Fruit fly (Drosophila melanogaster) whole organism, embryonic: ENCODE data around the gene Ts.

Experiments
- Abd-B ChIP-seq: fragments of 200-800 bp; sonication (Bioruptor generic); optimal IDR thresholded peaks from 2 replicates; lab custom pipeline; 2018; ENCODE audit warnings: missing biosample characterization, mild to moderate bottlenecking, missing genetic modification characterization, moderate library complexity
- Blimp-1 ChIP-seq: fragments of 200-800 bp; sonication (Bioruptor generic); optimal IDR thresholded peaks from 3 replicates; lab custom pipeline; 2018; ENCODE audit warnings: missing biosample characterization, missing genetic modification characterization, mild to moderate bottlenecking, moderate library complexity, missing genetic modification reagents
- CG10209 ChIP-seq: fragments of 200-800 bp; sonication (Bioruptor generic); optimal IDR thresholded peaks from 3 replicates; lab custom pipeline; 2017; ENCODE audit warnings: missing biosample characterization, mild to moderate bottlenecking, missing genetic modification characterization, missing genetic modification reagents
- CG10565 ChIP-seq: fragments of 200-800 bp; sonication (Bioruptor generic); optimal IDR thresholded peaks from 3 replicates; lab custom pipeline; 2016; ENCODE audit warnings: missing biosample characterization, mild to moderate bottlenecking, missing genetic modification characterization
- CG10979 ChIP-seq: fragments of 200-800 bp; sonication (Bioruptor generic); optimal IDR thresholded peaks from 2 replicates; lab custom pipeline; 2018; ENCODE audit warnings: missing biosample characterization, mild to moderate bottlenecking, missing genetic modification characterization, moderate library complexity
- CG11504 ChIP-seq: fragments of 200-800 bp; sonication (Bioruptor generic); optimal IDR thresholded peaks from 3 replicates; lab custom pipeline; 2019; ENCODE audit warnings: missing biosample characterization, mild to moderate bottlenecking, missing genetic modification characterization, moderate library complexity
- CG12391 ChIP-seq: fragments of 200-800 bp; sonication (Bioruptor generic); optimal IDR thresholded peaks from 3 replicates; lab custom pipeline; 2018; ENCODE audit warnings: missing biosample characterization, mild to moderate bottlenecking, missing genetic modification characterization, moderate library complexity
- CG13624 ChIP-seq: fragments of 200-800 bp; sonication (Bioruptor generic); optimal IDR thresholded peaks from 2 replicates; lab custom pipeline; 2016; ENCODE audit warnings: missing biosample characterization, missing genetic modification characterization
- CG15514 ChIP-seq: fragments of 200-800 bp; sonication (Bioruptor generic); optimal IDR thresholded peaks from 3 replicates; lab custom pipeline; 2017; ENCODE audit warnings: missing biosample characterization, missing genetic modification characterization, mild to moderate bottlenecking, moderate library complexity, missing genetic modification reagents
- CG17359 ChIP-seq: fragments of 200-800 bp; sonication (Bioruptor generic); optimal IDR thresholded peaks from 3 replicates; lab custom pipeline; 2018; ENCODE audit warnings: missing biosample characterization, mild to moderate bottlenecking, missing genetic modification characterization, moderate library complexity
- CG17829 ChIP-seq: fragments of 200-800 bp; optimal IDR thresholded peaks from 2 replicates; lab custom pipeline; 2019; ENCODE audit warnings: missing biosample characterization, mild to moderate bottlenecking, missing genetic modification characterization, moderate library complexity
- CG18599 ChIP-seq: fragments of 200-800 bp; sonication (Bioruptor generic); optimal IDR thresholded peaks from 3 replicates; lab custom pipeline; 2017; ENCODE audit warnings: missing biosample characterization, missing genetic modification characterization, mild to moderate bottlenecking, moderate library complexity, missing genetic modification reagents
- CG2120 ChIP-seq: fragments of 200-800 bp; sonication (Bioruptor generic); optimal IDR thresholded peaks from 3 replicates; lab custom pipeline; 2016; ENCODE audit warnings: missing biosample characterization, missing genetic modification characterization
- CG2129 ChIP-seq: fragments of 200-800 bp; sonication (Bioruptor generic); IDR thresholded peaks from 2 replicates; pipeline ENCODE4 v1.3.6; 2022; ENCODE audit warnings: missing biosample characterization, missing genetic modification characterization; ENCODE audit not compliant: partially characterized antibody
- CG2678 ChIP-seq: fragments of 200-800 bp; sonication (Bioruptor generic); optimal IDR thresholded peaks from 3 replicates; lab custom pipeline; 2019; ENCODE audit warnings: missing biosample characterization, mild to moderate bottlenecking, missing genetic modification characterization, moderate library complexity
- CG34422 ChIP-seq: fragments of 200-800 bp; sonication (Bioruptor generic); IDR thresholded peaks from 3 replicates; pipeline ENCODE4 v1.3.6; 2022; ENCODE audit warnings: missing biosample characterization, missing genetic modification characterization
- CG4707 ChIP-seq: fragments of 200-800 bp; sonication (Bioruptor generic); optimal IDR thresholded peaks from 2 replicates; lab custom pipeline; 2018; ENCODE audit warnings: missing biosample characterization, mild to moderate bottlenecking, missing genetic modification characterization, moderate library complexity
- CG6765 ChIP-seq: fragments of 200-800 bp; sonication (Bioruptor generic); optimal IDR thresholded peaks from 3 replicates; lab custom pipeline; 2017; ENCODE audit warnings: missing biosample characterization, mild to moderate bottlenecking, missing genetic modification characterization
- CG7839 ChIP-seq: fragments of 200-800 bp; sonication (Bioruptor generic); optimal IDR thresholded peaks from 3 replicates; lab custom pipeline; 2018; ENCODE audit warnings: missing biosample characterization, mild to moderate bottlenecking, missing genetic modification characterization, moderate library complexity
- CG8290 ChIP-seq, 3 experiments: fragments of 200-800 bp; sonication (Bioruptor generic); optimal IDR thresholded peaks; 2 replicates each; lab custom pipeline; 2016 to 2019; ENCODE audit warnings: missing biosample characterization in 3 of 3, missing genetic modification characterization in 3 of 3, mild to moderate bottlenecking in 2 of 3, moderate library complexity in 1 of 3
- CG9437 ChIP-seq: fragments of 200-800 bp; sonication (Bioruptor generic); optimal IDR thresholded peaks from 2 replicates; lab custom pipeline; 2018; ENCODE audit warnings: missing biosample characterization, mild to moderate bottlenecking, missing genetic modification characterization
- CG9609 ChIP-seq: fragments of 200-800 bp; sonication (Bioruptor generic); optimal IDR thresholded peaks from 3 replicates; lab custom pipeline; 2016; ENCODE audit warnings: missing biosample characterization, missing genetic modification characterization
- D19A ChIP-seq: fragments of 200-800 bp; optimal IDR thresholded peaks from 3 replicates; lab custom pipeline; 2019; ENCODE audit warnings: missing biosample characterization, mild to moderate bottlenecking, missing genetic modification characterization, moderate library complexity
- D19B ChIP-seq: fragments of 200-800 bp; sonication (Bioruptor generic); optimal IDR thresholded peaks from 2 replicates; lab custom pipeline; 2017; ENCODE audit warnings: missing biosample characterization, mild to moderate bottlenecking, missing genetic modification characterization
- Deaf1 ChIP-seq: fragments of 200-800 bp; optimal IDR thresholded peaks from 3 replicates; lab custom pipeline; 2019; ENCODE audit warnings: missing biosample characterization, mild to moderate bottlenecking, missing genetic modification characterization, moderate library complexity
- Fer1 ChIP-seq: fragments of 200-800 bp; sonication (Bioruptor generic); optimal IDR thresholded peaks from 2 replicates; lab custom pipeline; 2017; ENCODE audit warnings: missing biosample characterization, mild to moderate bottlenecking, missing genetic modification characterization
- Hr51 ChIP-seq, 2 experiments: fragments of 200-800 bp; sonication (Bioruptor generic); optimal IDR thresholded peaks; 2 replicates in 1 of 2; 3 replicates in 1 of 2; lab custom pipeline; 2016 to 2018; ENCODE audit warnings: missing biosample characterization in 2 of 2, missing genetic modification characterization in 2 of 2, mild to moderate bottlenecking in 1 of 2, moderate library complexity in 1 of 2
- Med ChIP-seq: fragments of 200-800 bp; sonication (Bioruptor generic); peaks from one replicate; lab custom pipeline; 2016; ENCODE audit warnings: missing biosample characterization, missing genetic modification characterization, mild to moderate bottlenecking, inconsistent platforms, moderate library complexity
- Oli ChIP-seq: fragments of 200-800 bp; sonication (Bioruptor generic); optimal IDR thresholded peaks from 2 replicates; lab custom pipeline; 2018; ENCODE audit warnings: missing biosample characterization, mild to moderate bottlenecking, missing genetic modification characterization, moderate library complexity
- PHDP ChIP-seq: fragments of 200-800 bp; sonication (Bioruptor generic); optimal IDR thresholded peaks from 3 replicates; lab custom pipeline; 2018; ENCODE audit warnings: missing biosample characterization, mild to moderate bottlenecking, missing genetic modification characterization, moderate library complexity
- Sox102F ChIP-seq: fragments of 200-800 bp; sonication (Bioruptor generic); optimal IDR thresholded peaks from 2 replicates; lab custom pipeline; 2018; ENCODE audit warnings: missing biosample characterization, mild to moderate bottlenecking, missing genetic modification characterization, moderate library complexity
- abd-A ChIP-seq: fragments of 200-800 bp; sonication (Bioruptor generic); optimal IDR thresholded peaks from 3 replicates; lab custom pipeline; 2019; ENCODE audit warnings: missing biosample characterization, mild to moderate bottlenecking, missing genetic modification characterization, moderate library complexity
- dmrt99B ChIP-seq: fragments of 200-800 bp; sonication (Bioruptor generic); optimal IDR thresholded peaks from 2 replicates; lab custom pipeline; 2018; ENCODE audit warnings: missing biosample characterization, mild to moderate bottlenecking, missing genetic modification characterization, moderate library complexity
- hkb ChIP-seq, 2 experiments: fragments of 200-800 bp in 1 of 2; fragments of >200 bp in 1 of 2; sonication (Bioruptor generic) in 1 of 2; IDR thresholded peaks in 1 of 2; optimal IDR thresholded peaks in 1 of 2; 2 replicates each; pipeline versions ENCODE4 v1.3.6 to Lab custom; 2017 to 2022; ENCODE audit warnings: missing biosample characterization in 1 of 2, missing genetic modification characterization in 1 of 2
- hth ChIP-seq: fragments of >200 bp; optimal IDR thresholded peaks from 2 replicates; lab custom pipeline; 2017; ENCODE audit warnings: inconsistent platforms
- jumu ChIP-seq: fragments of 200-800 bp; sonication (Bioruptor generic); optimal IDR thresholded peaks from 3 replicates; lab custom pipeline; 2016; ENCODE audit warnings: missing biosample characterization, missing genetic modification characterization
- ken ChIP-seq: fragments of 200-800 bp; sonication (Bioruptor generic); IDR thresholded peaks from 3 replicates; pipeline ENCODE4 v1.3.6; 2022; ENCODE audit warnings: missing biosample characterization, missing genetic modification characterization
- lab ChIP-seq: fragments of 200-800 bp; sonication (Bioruptor generic); optimal IDR thresholded peaks from 3 replicates; lab custom pipeline; 2017; ENCODE audit warnings: missing biosample characterization, missing genetic modification characterization, mild to moderate bottlenecking, moderate library complexity, missing genetic modification reagents
- mirr ChIP-seq: fragments of 200-800 bp; sonication (Bioruptor generic); optimal IDR thresholded peaks from 3 replicates; lab custom pipeline; 2018; ENCODE audit warnings: missing biosample characterization, mild to moderate bottlenecking, missing genetic modification characterization
- mld ChIP-seq: fragments of 200-800 bp; sonication (Bioruptor generic); IDR thresholded peaks from 3 replicates; pipeline ENCODE4 v1.3.6; 2022; ENCODE audit warnings: missing biosample characterization, missing genetic modification characterization; ENCODE audit not compliant: partially characterized antibody
- nom ChIP-seq: fragments of 200-800 bp; sonication (Bioruptor generic); optimal IDR thresholded peaks from 2 replicates; lab custom pipeline; 2017; ENCODE audit warnings: missing biosample characterization, missing genetic modification characterization, mild to moderate bottlenecking, moderate library complexity, missing genetic modification reagents
- org-1 ChIP-seq: fragments of 200-800 bp; sonication (Bioruptor generic); optimal IDR thresholded peaks from 2 replicates; lab custom pipeline; 2017; ENCODE audit warnings: missing biosample characterization, missing genetic modification characterization
- ranshi ChIP-seq: fragments of 200-800 bp; sonication (Bioruptor generic); IDR thresholded peaks from 2 replicates; pipeline ENCODE4 v1.3.6; 2022; ENCODE audit warnings: missing biosample characterization, missing genetic modification characterization
- row ChIP-seq: fragments of 200-800 bp; sonication (Bioruptor generic); IDR thresholded peaks from 3 replicates; pipeline ENCODE4 v1.3.6; 2022; ENCODE audit warnings: missing biosample characterization, missing genetic modification characterization
- scrt ChIP-seq: fragments of 200-800 bp; sonication (Bioruptor generic); optimal IDR thresholded peaks from 2 replicates; lab custom pipeline; 2018; ENCODE audit warnings: missing biosample characterization, mild to moderate bottlenecking, missing genetic modification characterization, moderate library complexity
- unpg ChIP-seq: fragments of 200-800 bp; sonication (Bioruptor generic); optimal IDR thresholded peaks from 3 replicates; lab custom pipeline; 2018; ENCODE audit warnings: missing biosample characterization, mild to moderate bottlenecking, missing genetic modification characterization, moderate library complexity
- vvl ChIP-seq: fragments of 200-800 bp; sonication (Bioruptor generic); IDR thresholded peaks from 2 replicates; pipeline ENCODE4 v1.3.6; 2022; ENCODE audit warnings: missing biosample characterization, missing genetic modification characterization

Gene Ts

DNA sequence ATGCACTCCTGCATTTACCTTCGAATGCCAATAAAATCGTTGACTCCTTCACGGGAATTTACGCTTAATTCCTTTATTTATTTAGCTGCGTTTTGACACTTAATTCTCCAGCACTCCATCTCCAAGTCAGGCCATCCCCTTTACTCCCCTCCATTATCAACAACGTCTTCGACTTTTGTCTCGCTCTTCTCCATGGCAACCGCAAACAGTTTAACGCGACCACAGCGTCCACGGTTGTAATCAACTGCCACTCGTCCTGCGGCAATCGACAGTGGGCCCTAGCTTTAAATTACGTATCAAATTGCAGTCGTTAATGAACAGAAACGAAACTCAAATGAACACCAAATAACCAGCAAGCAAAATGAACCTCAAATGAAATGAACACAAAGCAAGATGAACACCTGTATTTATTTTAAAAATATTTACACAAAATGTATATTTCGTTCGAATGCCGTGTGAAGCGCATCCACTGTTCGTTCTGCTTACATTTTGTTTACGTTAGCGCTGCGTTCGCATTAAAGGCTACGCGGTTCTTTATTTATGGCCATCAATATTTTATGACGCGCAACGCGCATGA lies 37.8 kb downstream of the Ts start (continued):
- TF ChIP-seq dmrt99B: peak; percentile 49
- TF ChIP-seq ken: no peak
- TF ChIP-seq CG11504 (tag; lab: Kevin White, UChicago): peak; percentile 33
- TF ChIP-seq lab (GFP tag; lab: Kevin White, UChicago): peak; percentile 33
- TF ChIP-seq ranshi (GFP tag; lab: Robert Waterston, UW): no peak
- no peak for TF ChIP-seq hkb (optimal IDR thresholded peaks at IDR 0.05; lab: Kevin White, UChicago)
- TF ChIP-seq hkb (GFP tag; IDR thresholded peaks at IDR 0.05; lab: Robert Waterston, UW): 0 out of 2 replicates have a peak, but pooled peaks have one; percentile 6
- TF ChIP-seq CG10979 (tag; lab: Kevin White, UChicago): peak; percentile 9
- peak; percentile 36 for TF ChIP-seq CG2120 (GFP tag; lab: Kevin White, UChicago)
- peak; percentile 11 for TF ChIP-seq Oli
- peak; percentile 17 for TF ChIP-seq CG12391 (tag; lab: Kevin White, UChicago)
- no peak for TF ChIP-seq CG10565 (GFP tag; lab: Kevin White, UChicago)
- peak; percentile 25 for TF ChIP-seq scrt
- TF ChIP-seq D19A (tag; lab: Kevin White, UChicago): peak; percentile 89
- TF ChIP-seq CG4707: peak; percentile 37
- TF ChIP-seq CG18599 (GFP tag; lab: Kevin White, UChicago): peak; percentile 63
- TF ChIP-seq Sox102F (GFP tag; lab: Kevin White, UChicago): peak; percentile 14
- peak; percentile 3 for TF ChIP-seq CG6765 (GFP tag; lab: Kevin White, UChicago)
- TF ChIP-seq Abd-B (GFP tag; lab: Kevin White, UChicago): peak; percentile 17
- TF ChIP-seq CG2129 (GFP tag; lab: Robert Waterston, UW): no peak
- TF ChIP-seq CG17359: no peak
- TF ChIP-seq hth: no peak
- peak; percentile 15 for TF ChIP-seq Blimp-1 (GFP tag; lab: Kevin White, UChicago)
- TF ChIP-seq nom (GFP tag; lab: Kevin White, UChicago): peak; percentile 70
- no peak for TF ChIP-seq jumu (GFP tag; lab: Kevin White, UChicago)
- peak; percentile 2 for TF ChIP-seq CG9437
- peak; percentile 24 for TF ChIP-seq PHDP (tag; lab: Kevin White, UChicago)
- TF ChIP-seq CG7839 (tag; lab: Kevin White, UChicago): peak; percentile 23
- no peak for TF ChIP-seq CG8290 (GFP tag; optimal IDR thresholded peaks at IDR 0.05; lab: Kevin White, UChicago)
- no peak for TF ChIP-seq CG8290 (tag; optimal IDR thresholded peaks at IDR 0.05; lab: Kevin White, UChicago)
- peak; percentile 11 for TF ChIP-seq org-1 (GFP tag; lab: Kevin White, UChicago)
- TF ChIP-seq row (GFP tag; lab: Robert Waterston, UW): peak; percentile 66
- TF ChIP-seq mld: no peak
- peak; percentile 84 for TF ChIP-seq Med (GFP tag; lab: Kevin White, UChicago)
- TF ChIP-seq Fer1 (GFP tag; lab: Kevin White, UChicago): peak; percentile 52
- no peak for TF ChIP-seq CG13624 (GFP tag; lab: Kevin White, UChicago)
- peak; percentile 0 for TF ChIP-seq Deaf1 (tag; lab: Kevin White, UChicago)
- peak; percentile 5 for TF ChIP-seq CG10209 (GFP tag; lab: Kevin White, UChicago)
- TF ChIP-seq vvl: no peak
- no peak for TF ChIP-seq CG17829 (tag; lab: Kevin White, UChicago)
- TF ChIP-seq D19B (GFP tag; lab: Kevin White, UChicago): no peak
- peak in 1 of 2 experiments; percentile 47 for TF ChIP-seq Hr51 (GFP tag; optimal IDR thresholded peaks at IDR 0.05; lab: Kevin White, UChicago)
- TF ChIP-seq CG34422 (GFP tag; lab: Robert Waterston, UW): no peak
- TF ChIP-seq CG15514 (GFP tag; lab: Kevin White, UChicago): peak; percentile 6
- peak; percentile 41 for TF ChIP-seq CG2678 (tag; lab: Kevin White, UChicago)
- no peak for TF ChIP-seq mirr (GFP tag; lab: Kevin White, UChicago)
- peak; percentile 28 for TF ChIP-seq unpg
- TF ChIP-seq abd-A (tag; lab: Kevin White, UChicago): peak; percentile 52
- no peak for TF ChIP-seq CG9609 (GFP tag; lab: Kevin White, UChicago)
